Fruit fly (Drosophila melanogaster): ENCODE results near the gene glec.
A peak's percentile ranks its signal among the peaks of the same experiment; 100 is the strongest.

glec gene

DNA sequence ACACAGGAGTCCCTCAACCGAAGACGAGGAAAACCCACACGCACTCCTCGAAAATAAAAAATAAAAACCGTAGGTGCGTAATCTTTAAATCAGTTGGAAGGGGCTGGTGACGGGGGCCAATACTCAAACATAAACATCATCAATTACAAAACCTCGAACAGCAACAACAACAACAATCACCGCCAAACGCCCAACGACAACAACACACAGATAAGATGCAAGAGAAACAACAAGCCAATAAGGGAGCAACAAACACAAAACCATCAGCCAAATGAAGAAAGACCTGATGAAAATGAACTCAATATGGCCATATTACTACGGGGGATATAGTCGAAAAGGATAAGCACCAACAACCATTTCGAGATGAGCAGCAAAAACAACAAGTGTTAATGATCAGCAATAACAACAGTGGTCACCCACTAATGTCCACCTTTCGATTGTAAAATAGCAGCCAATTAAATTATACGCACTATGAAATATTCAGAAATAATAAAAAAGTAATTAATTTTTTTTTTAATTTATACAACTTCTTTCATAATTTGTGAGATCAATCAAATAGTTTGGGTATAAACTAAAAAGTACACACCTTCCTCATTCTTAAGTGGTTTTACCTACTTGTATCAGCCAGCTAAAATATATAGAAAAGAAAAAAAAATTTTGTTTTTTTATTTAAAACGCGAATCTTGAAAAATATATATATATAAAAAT, 32.2 kb downstream of the glec start (continued):
- TF ChIP-seq HLHmδ (GFP tag; optimal IDR thresholded peaks at IDR 0.05) (no peak), CG11504 (tag; optimal IDR thresholded peaks at IDR 0.05) (peak; percentile 70), prd (optimal IDR thresholded peaks at IDR 0.05) (no peak), prd (GFP tag; IDR thresholded peaks at IDR 0.05) (peak; percentile 41; the same call in 1 of the 3 replicates), Stat92E (GFP tag; optimal IDR thresholded peaks at IDR 0.05) (no peak), CG7786 (GFP tag; optimal IDR thresholded peaks at IDR 0.05) (no peak), CoRest (tag; optimal IDR thresholded peaks at IDR 0.05) (peak; percentile 21), nom (GFP tag; optimal IDR thresholded peaks at IDR 0.05) (no peak), Opbp (GFP tag; IDR thresholded peaks at IDR 0.05; ENCODE audit: partially characterized antibody) (no peak), tio (GFP tag; optimal IDR thresholded peaks at IDR 0.05) (no peak), CG17612 (GFP tag; IDR thresholded peaks at IDR 0.05) (no peak), vvl (GFP tag; IDR thresholded peaks at IDR 0.05) (no peak), ro (GFP tag; IDR thresholded peaks at IDR 0.05) (no peak), tap (tag; optimal IDR thresholded peaks at IDR 0.05) (peak; percentile 47), CG42726 (GFP tag; IDR thresholded peaks at IDR 0.05; ENCODE audit: partially characterized antibody) (no peak), CG11085 (GFP tag; IDR thresholded peaks at IDR 0.05) (no peak), dmrt99B (tag; optimal IDR thresholded peaks at IDR 0.05) (peak; percentile 40), H2.0 (GFP tag; IDR thresholded peaks at IDR 0.05) (no peak), CG13775 (GFP tag; optimal IDR thresholded peaks at IDR 0.05) (peak; percentile 7), Spps (tag; optimal IDR thresholded peaks at IDR 0.05) (no peak), CG6175 (GFP tag; IDR thresholded peaks at IDR 0.05) (no peak), nerfin-1 (tag; optimal IDR thresholded peaks at IDR 0.05) (no peak), bigmax (GFP tag; optimal IDR thresholded peaks at IDR 0.05) (no peak), CG11695 (GFP tag; IDR thresholded peaks at IDR 0.05) (peak; percentile 50; the same call in 1 of the 3 replicates), ato (GFP tag; IDR thresholded peaks at IDR 0.05; ENCODE audit: partially characterized antibody) (no peak), CG34376 (GFP tag; optimal IDR thresholded peaks at IDR 0.05) (no peak), CG4328 (GFP tag; optimal IDR thresholded peaks at IDR 0.05) (no peak), p53 (GFP tag; optimal IDR thresholded peaks at IDR 0.05) (no peak), pita (GFP tag; optimal IDR thresholded peaks at IDR 0.05) (no peak), shn (GFP tag; optimal IDR thresholded peaks at IDR 0.05) (no peak), CG2120 (GFP tag; optimal IDR thresholded peaks at IDR 0.05) (no peak), Ptx1 (GFP tag; IDR thresholded peaks at IDR 0.05) (no peak; the same call in 1 of the 2 replicates), maf-S (GFP tag; optimal IDR thresholded peaks at IDR 0.05) (no peak), CkIIα-i1 (GFP tag; IDR thresholded peaks at IDR 0.05) (no peak), CG6813 (GFP tag; optimal IDR thresholded peaks at IDR 0.05) (no peak), CG3726 (GFP tag; IDR thresholded peaks at IDR 0.05) (no peak), bbx (GFP tag; IDR thresholded peaks at IDR 0.05; ENCODE audit: partially characterized antibody) (no peak), ind (GFP tag; optimal IDR thresholded peaks at IDR 0.05) (peak; percentile 4), CG17568 (GFP tag; optimal IDR thresholded peaks at IDR 0.05) (no peak), MBD-R2 (GFP tag; IDR thresholded peaks at IDR 0.05) (no peak), Scr (GFP tag; IDR thresholded peaks at IDR 0.05; ENCODE audit: partially characterized antibody) (no peak), CG15514 (GFP tag; optimal IDR thresholded peaks at IDR 0.05) (no peak), wdn (GFP tag; IDR thresholded peaks at IDR 0.05) (no peak), sug (tag; optimal IDR thresholded peaks at IDR 0.05) (no peak), ab (GFP tag; optimal IDR thresholded peaks at IDR 0.05) (no peak), seq (GFP tag; IDR thresholded peaks at IDR 0.05) (no peak), CG7556 (GFP tag; optimal IDR thresholded peaks at IDR 0.05) (peak; percentile 45), exex (tag; optimal IDR thresholded peaks at IDR 0.05) (peak; percentile 18), CHES-1-like (GFP tag; optimal IDR thresholded peaks at IDR 0.05) (no peak), D19B (GFP tag; optimal IDR thresholded peaks at IDR 0.05) (no peak)
